Fruit fly (Drosophila melanogaster) whole organism, embryonic: ENCODE results near the gene CG34310.

ENCODE experiments used
- Atf3 ChIP-seq: fragments of 200-800 bp; sonication (Bioruptor generic); optimal IDR thresholded peaks from 3 replicates; lab custom pipeline; 2016; ENCODE audit warnings: missing biosample characterization, missing genetic modification characterization
- Blimp-1 ChIP-seq: fragments of 200-800 bp; sonication (Bioruptor generic); optimal IDR thresholded peaks from 3 replicates; lab custom pipeline; 2018; ENCODE audit warnings: missing biosample characterization, missing genetic modification characterization, mild to moderate bottlenecking, moderate library complexity, missing genetic modification reagents
- CG10274 ChIP-seq: fragments of 200-800 bp; sonication (Bioruptor generic); optimal IDR thresholded peaks from 3 replicates; lab custom pipeline; 2017; ENCODE audit warnings: missing biosample characterization, mild to moderate bottlenecking, missing genetic modification characterization
- CG10462 ChIP-seq: fragments of 200-800 bp; sonication (Bioruptor generic); optimal IDR thresholded peaks from 2 replicates; lab custom pipeline; 2016; ENCODE audit warnings: missing biosample characterization, missing genetic modification characterization
- CG10543 ChIP-seq: fragments of 200-800 bp; sonication (Bioruptor generic); optimal IDR thresholded peaks from 3 replicates; lab custom pipeline; 2017; ENCODE audit warnings: missing biosample characterization, mild to moderate bottlenecking, missing genetic modification characterization, moderate library complexity
- CG11456 ChIP-seq: fragments of 200-800 bp; sonication (Bioruptor generic); IDR thresholded peaks from 3 replicates; pipeline ENCODE4 v1.3.6; 2022; ENCODE audit warnings: missing biosample characterization, missing genetic modification characterization
- CG12104 ChIP-seq: fragments of 200-800 bp; sonication (Bioruptor generic); optimal IDR thresholded peaks from 3 replicates; lab custom pipeline; 2016; ENCODE audit warnings: missing biosample characterization, missing genetic modification characterization
- CG12219 ChIP-seq: fragments of 200-800 bp; sonication (Bioruptor generic); optimal IDR thresholded peaks from 3 replicates; lab custom pipeline; 2018; ENCODE audit warnings: missing biosample characterization, mild to moderate bottlenecking, missing genetic modification characterization
- CG12391 ChIP-seq: fragments of 200-800 bp; sonication (Bioruptor generic); optimal IDR thresholded peaks from 3 replicates; lab custom pipeline; 2018; ENCODE audit warnings: missing biosample characterization, mild to moderate bottlenecking, missing genetic modification characterization, moderate library complexity
- CG14965 ChIP-seq: fragments of 200-800 bp; sonication (Bioruptor generic); optimal IDR thresholded peaks from 2 replicates; lab custom pipeline; 2016; ENCODE audit warnings: missing biosample characterization, missing genetic modification characterization, borderline replicate concordance
- CG15073 ChIP-seq: fragments of 200-800 bp; sonication (Bioruptor generic); optimal IDR thresholded peaks from 2 replicates; lab custom pipeline; 2016; ENCODE audit warnings: missing biosample characterization, missing genetic modification characterization
- CG17912 ChIP-seq: fragments of 200-800 bp; sonication (Bioruptor generic); optimal IDR thresholded peaks from 2 replicates; lab custom pipeline; 2018; ENCODE audit warnings: missing biosample characterization, mild to moderate bottlenecking, missing genetic modification characterization
- CG1792 ChIP-seq: fragments of 200-800 bp; sonication (Bioruptor generic); optimal IDR thresholded peaks from 2 replicates; lab custom pipeline; 2016; ENCODE audit warnings: missing biosample characterization, missing genetic modification characterization
- CG18011 ChIP-seq: fragments of 200-800 bp; sonication (Bioruptor generic); optimal IDR thresholded peaks from 2 replicates; lab custom pipeline; 2017; ENCODE audit warnings: missing biosample characterization, missing genetic modification characterization, mild to moderate bottlenecking, moderate library complexity, missing genotype
- CG31365 ChIP-seq: fragments of 200-800 bp; sonication (Bioruptor generic); optimal IDR thresholded peaks from 2 replicates; lab custom pipeline; 2018; ENCODE audit warnings: missing biosample characterization, mild to moderate bottlenecking, missing genetic modification characterization
- CG31388 ChIP-seq: fragments of 200-800 bp; sonication (Bioruptor generic); optimal IDR thresholded peaks from 2 replicates; lab custom pipeline; 2016; ENCODE audit warnings: missing biosample characterization, missing genetic modification characterization
- CG3163 ChIP-seq: fragments of 200-800 bp; sonication (Bioruptor generic); optimal IDR thresholded peaks from 3 replicates; lab custom pipeline; 2016; ENCODE audit warnings: missing biosample characterization, missing genetic modification characterization
- CG33213 ChIP-seq: fragments of 200-800 bp; sonication (Bioruptor generic); optimal IDR thresholded peaks from 3 replicates; lab custom pipeline; 2016; ENCODE audit warnings: missing biosample characterization, missing genetic modification characterization
- CG4282 ChIP-seq: fragments of 200-800 bp; sonication (Bioruptor generic); optimal IDR thresholded peaks from 2 replicates; lab custom pipeline; 2016; ENCODE audit warnings: missing biosample characterization, missing genetic modification characterization
- CG4617 ChIP-seq: fragments of 200-800 bp; sonication (Bioruptor generic); optimal IDR thresholded peaks from 3 replicates; lab custom pipeline; 2016; ENCODE audit warnings: missing biosample characterization, missing genetic modification characterization, borderline replicate concordance
- CG6765 ChIP-seq: fragments of 200-800 bp; sonication (Bioruptor generic); optimal IDR thresholded peaks from 3 replicates; lab custom pipeline; 2017; ENCODE audit warnings: missing biosample characterization, mild to moderate bottlenecking, missing genetic modification characterization
- CG8478 ChIP-seq: fragments of >200 bp; optimal IDR thresholded peaks from 2 replicates; lab custom pipeline; 2018
- CG9609 ChIP-seq: fragments of 200-800 bp; sonication (Bioruptor generic); optimal IDR thresholded peaks from 3 replicates; lab custom pipeline; 2016; ENCODE audit warnings: missing biosample characterization, missing genetic modification characterization
- Camta ChIP-seq: fragments of 200-800 bp; sonication (Bioruptor generic); optimal IDR thresholded peaks from 2 replicates; lab custom pipeline; 2016; ENCODE audit warnings: missing biosample characterization, missing genetic modification characterization
- CrebB ChIP-seq: fragments of 200-800 bp; sonication (Bioruptor generic); optimal IDR thresholded peaks from 3 replicates; lab custom pipeline; 2018; ENCODE audit warnings: missing biosample characterization, mild to moderate bottlenecking, missing genetic modification characterization
- Dip3 ChIP-seq: fragments of 200-800 bp; sonication (Bioruptor generic); optimal IDR thresholded peaks from 3 replicates; lab custom pipeline; 2016; ENCODE audit warnings: missing biosample characterization, missing genetic modification characterization
- Eip74EF ChIP-seq, 2 experiments: fragments of 200-800 bp in 1 of 2; fragments of >200 bp in 1 of 2; sonication (Bioruptor generic) in 1 of 2; optimal IDR thresholded peaks; 2 replicates each; lab custom pipeline; 2017 to 2019; ENCODE audit warnings: missing biosample characterization in 2 of 2, missing genetic modification characterization in 2 of 2, mild to moderate bottlenecking in 1 of 2, moderate library complexity in 1 of 2
- HLH4C ChIP-seq: fragments of 200-800 bp; sonication (Bioruptor generic); IDR thresholded peaks from 3 replicates; pipeline ENCODE4 v1.3.6; 2022; ENCODE audit warnings: missing biosample characterization, missing genetic modification characterization; ENCODE audit not compliant: partially characterized antibody
- Hr3 ChIP-seq: fragments of 200-800 bp; sonication (Bioruptor generic); optimal IDR thresholded peaks from 3 replicates; lab custom pipeline; 2016; ENCODE audit warnings: missing biosample characterization, missing genetic modification characterization
- Lpt ChIP-seq: fragments of >200 bp; optimal IDR thresholded peaks from 2 replicates; lab custom pipeline; 2018; ENCODE audit warnings: missing biosample characterization, missing genetic modification characterization
- Mrtf ChIP-seq: fragments of 200-800 bp; sonication (Bioruptor generic); IDR thresholded peaks from 3 replicates; pipeline ENCODE4 v1.3.6; 2022; ENCODE audit warnings: missing biosample characterization, missing genetic modification characterization
- NK7.1 ChIP-seq: fragments of 200-800 bp; sonication (Bioruptor generic); optimal IDR thresholded peaks from 3 replicates; lab custom pipeline; 2016; ENCODE audit warnings: missing biosample characterization, missing genetic modification characterization
- Xrp1 ChIP-seq: fragments of 200-800 bp; sonication (Bioruptor generic); IDR thresholded peaks from 2 replicates; pipeline ENCODE4 v1.3.6; 2022; ENCODE audit warnings: missing biosample characterization, missing genetic modification characterization
- aop ChIP-seq: fragments of 200-800 bp; sonication (Bioruptor generic); IDR thresholded peaks from 2 replicates; pipeline ENCODE4 v1.3.6; 2022; ENCODE audit warnings: missing biosample characterization, missing genetic modification characterization
- ash1 ChIP-seq: fragments of 200-800 bp; sonication (Bioruptor generic); optimal IDR thresholded peaks from 2 replicates; lab custom pipeline; 2018; ENCODE audit warnings: missing biosample characterization, mild to moderate bottlenecking, missing genetic modification characterization
- bsh ChIP-seq, 2 experiments: fragments of 200-800 bp; sonication (Bioruptor generic); optimal IDR thresholded peaks; 2 replicates each; lab custom pipeline; 2017 to 2018; ENCODE audit warnings: mild to moderate bottlenecking in 2 of 2, missing biosample characterization in 2 of 2, missing genetic modification characterization in 2 of 2, moderate library complexity in 1 of 2
- chif ChIP-seq, 2 experiments: fragments of 200-800 bp; sonication (Bioruptor generic); optimal IDR thresholded peaks; 3 replicates each; lab custom pipeline; 2016; ENCODE audit warnings: missing biosample characterization in 2 of 2, missing genetic modification characterization in 2 of 2
- corto ChIP-seq: fragments of 200-800 bp; sonication (Bioruptor generic); optimal IDR thresholded peaks from 2 replicates; lab custom pipeline; 2016; ENCODE audit warnings: missing biosample characterization, mild to moderate bottlenecking, missing genetic modification characterization, moderate library complexity
- klu ChIP-seq: fragments of 200-800 bp; sonication (Bioruptor generic); IDR thresholded peaks from 2 replicates; pipeline ENCODE4 v1.3.6; 2022; ENCODE audit warnings: missing biosample characterization, missing genetic modification characterization
- repo ChIP-seq: fragments of 200-800 bp; sonication (Bioruptor generic); optimal IDR thresholded peaks from 2 replicates; lab custom pipeline; 2016; ENCODE audit warnings: missing biosample characterization, missing genetic modification characterization
- ro ChIP-seq: fragments of 200-800 bp; sonication (Bioruptor generic); IDR thresholded peaks from 2 replicates; pipeline ENCODE4 v1.3.6; 2022; ENCODE audit warnings: missing biosample characterization, missing genetic modification characterization
- salm ChIP-seq: fragments of 200-800 bp; sonication (Bioruptor generic); optimal IDR thresholded peaks from 2 replicates; lab custom pipeline; 2018; ENCODE audit warnings: missing biosample characterization, mild to moderate bottlenecking, missing genetic modification characterization
- seq ChIP-seq: fragments of 200-800 bp; sonication (Bioruptor generic); IDR thresholded peaks from 2 replicates; pipeline ENCODE4 v1.3.6; 2022; ENCODE audit warnings: missing biosample characterization, missing genetic modification characterization
- tin ChIP-seq: fragments of 200-800 bp; sonication (Bioruptor generic); optimal IDR thresholded peaks from 3 replicates; lab custom pipeline; 2016; ENCODE audit warnings: missing biosample characterization, missing genetic modification characterization
- tio ChIP-seq: fragments of 200-800 bp; sonication (Bioruptor generic); optimal IDR thresholded peaks from 2 replicates; lab custom pipeline; 2017; ENCODE audit warnings: missing biosample characterization, missing genetic modification characterization, inconsistent platforms
- tll ChIP-seq, 2 experiments: fragments of 200-800 bp in 1 of 2; fragments of >200 bp in 1 of 2; sonication (Bioruptor generic) in 1 of 2; optimal IDR thresholded peaks; 2 replicates each; lab custom pipeline; 2017 to 2019; ENCODE audit warnings: missing biosample characterization in 2 of 2, missing genetic modification characterization in 2 of 2, mild to moderate bottlenecking in 1 of 2, moderate library complexity in 1 of 2
- tx ChIP-seq: fragments of 200-800 bp; sonication (Bioruptor generic); optimal IDR thresholded peaks from 2 replicates; lab custom pipeline; 2016; ENCODE audit warnings: missing biosample characterization, missing genetic modification characterization
- unpg ChIP-seq: fragments of 200-800 bp; sonication (Bioruptor generic); optimal IDR thresholded peaks from 3 replicates; lab custom pipeline; 2018; ENCODE audit warnings: missing biosample characterization, mild to moderate bottlenecking, missing genetic modification characterization, moderate library complexity
- vfl ChIP-seq: fragments of 200-800 bp; sonication (Bioruptor generic); optimal IDR thresholded peaks from 2 replicates; lab custom pipeline; 2016; ENCODE audit warnings: missing biosample characterization, missing genetic modification characterization

Gene CG34310

DNA sequence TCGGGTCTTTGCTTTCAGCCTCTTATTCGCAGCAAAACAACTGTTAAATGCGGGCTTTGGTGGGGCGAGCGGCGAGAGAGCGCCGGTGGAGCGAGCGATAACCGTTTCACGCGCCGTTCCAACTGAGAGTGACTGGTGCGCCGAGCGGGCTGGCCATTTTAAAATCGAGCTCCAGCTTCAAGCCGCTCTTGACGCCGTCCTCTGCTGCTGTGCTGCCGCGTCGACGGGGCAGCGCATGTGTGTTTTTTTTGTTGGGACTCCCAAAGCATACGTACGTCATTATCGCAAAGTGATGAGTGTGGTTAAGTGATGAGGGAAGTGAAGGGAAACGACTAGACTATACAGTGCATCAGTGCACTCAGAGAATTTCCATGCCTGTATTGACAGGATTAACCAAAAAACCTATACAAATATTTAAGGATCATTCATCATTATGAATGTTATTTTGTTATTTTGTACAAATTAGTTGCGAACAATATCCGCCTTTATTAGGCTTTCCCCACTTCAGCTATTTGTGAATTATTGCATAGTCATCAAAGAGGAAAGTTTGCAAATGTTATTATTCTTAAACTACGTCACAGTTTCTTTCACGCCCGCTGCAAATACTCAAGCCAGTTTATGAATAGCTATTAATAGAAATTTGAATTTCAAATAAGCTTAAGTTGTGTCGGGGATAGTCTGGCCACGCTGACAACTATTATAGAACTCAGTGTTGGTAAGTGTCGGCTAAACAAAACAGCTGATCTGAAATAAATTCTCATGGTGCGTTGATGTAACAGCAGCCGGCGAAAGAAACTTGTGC is 9.9 kb downstream of the CG34310 start, which contains the start of gene Spn27A (continued):
- no peak for TF ChIP-seq CG3163 (GFP tag; lab: Kevin White, UChicago)
- TF ChIP-seq chif (GFP tag; optimal IDR thresholded peaks at IDR 0.05; lab: Kevin White, UChicago): peak in 1 of 2 experiments; percentile 56
- TF ChIP-seq CG8478: no peak
- no peak for TF ChIP-seq CG10274 (GFP tag; lab: Kevin White, UChicago)
- TF ChIP-seq tx (GFP tag; lab: Kevin White, UChicago): peak; percentile 51
- TF ChIP-seq CG10462 (GFP tag; lab: Kevin White, UChicago): peak; percentile 15
- TF ChIP-seq CG31365 (tag; lab: Kevin White, UChicago): no peak
- no peak for TF ChIP-seq CG15073 (GFP tag; lab: Kevin White, UChicago)
- TF ChIP-seq CG6765 (GFP tag; lab: Kevin White, UChicago): no peak
- peak; percentile 59 for TF ChIP-seq Dip3
- TF ChIP-seq CG33213 (GFP tag; lab: Kevin White, UChicago): peak; percentile 52
- TF ChIP-seq tll (GFP tag; optimal IDR thresholded peaks at IDR 0.05; lab: Kevin White, UChicago): no peak
- TF ChIP-seq repo (GFP tag; lab: Kevin White, UChicago): peak; percentile 1
- TF ChIP-seq CG11456 (GFP tag; lab: Robert Waterston, UW): no peak
- peak; percentile 40 for TF ChIP-seq CG17912
- TF ChIP-seq aop (GFP tag; lab: Robert Waterston, UW): no peak
- no peak for TF ChIP-seq CG31388 (GFP tag; lab: Kevin White, UChicago)
- peak; percentile 11 for TF ChIP-seq CG4617 (GFP tag; lab: Kevin White, UChicago)
- peak; percentile 56 for TF ChIP-seq CG12104 (GFP tag; lab: Kevin White, UChicago)
- TF ChIP-seq NK7.1: peak; percentile 42
- 0 out of 2 replicates have a peak, but pooled peaks have one; percentile 8 for TF ChIP-seq ro (GFP tag; lab: Robert Waterston, UW)
- no peak for TF ChIP-seq HLH4C (GFP tag; lab: Robert Waterston, UW)
- TF ChIP-seq tio (GFP tag; lab: Kevin White, UChicago): peak; percentile 58
- no peak for TF ChIP-seq corto
- peak; percentile 16 for TF ChIP-seq CG18011
- TF ChIP-seq Hr3 (GFP tag; lab: Kevin White, UChicago): peak; percentile 38
- no peak for TF ChIP-seq klu
- TF ChIP-seq salm (tag; lab: Kevin White, UChicago): peak; percentile 31
- no peak for TF ChIP-seq CG14965 (GFP tag; lab: Kevin White, UChicago)
- no peak for TF ChIP-seq CG12219
- peak; percentile 47 for TF ChIP-seq CG1792 (GFP tag; lab: Kevin White, UChicago)
- peak; percentile 26; the same call in 1 of the 2 replicates for TF ChIP-seq seq (GFP tag; lab: Robert Waterston, UW)
- TF ChIP-seq ash1: no peak
- TF ChIP-seq Xrp1 (GFP tag; lab: Robert Waterston, UW): peak; percentile 42; the same call in 1 of the 2 replicates
- peak; percentile 66 for TF ChIP-seq Blimp-1 (GFP tag; lab: Kevin White, UChicago)
- TF ChIP-seq unpg (GFP tag; lab: Kevin White, UChicago): peak; percentile 61
- TF ChIP-seq Camta (GFP tag; lab: Kevin White, UChicago): peak; percentile 71
- no peak for TF ChIP-seq Lpt (GFP tag; lab: Kevin White, UChicago)
- TF ChIP-seq Mrtf (GFP tag; lab: Robert Waterston, UW): peak; percentile 24; the same call in 1 of the 3 replicates
- TF ChIP-seq CG9609 (GFP tag; lab: Kevin White, UChicago): peak; percentile 46
- peak; percentile 50 for TF ChIP-seq Atf3 (GFP tag; lab: Kevin White, UChicago)
- TF ChIP-seq CG12391 (tag; lab: Kevin White, UChicago): peak; percentile 72
- peak; percentile 6 for TF ChIP-seq vfl (GFP tag; lab: Kevin White, UChicago)
- TF ChIP-seq CG10543 (GFP tag; lab: Kevin White, UChicago): peak; percentile 23
- TF ChIP-seq CrebB (tag; lab: Kevin White, UChicago): peak; percentile 28
- peak; percentile 48 for TF ChIP-seq tin (GFP tag; lab: Kevin White, UChicago)
- peak; percentile 18 to 68 for TF ChIP-seq bsh (GFP tag; optimal IDR thresholded peaks at IDR 0.05; lab: Kevin White, UChicago)
- no peak for TF ChIP-seq CG4282 (GFP tag; lab: Kevin White, UChicago)
- TF ChIP-seq Eip74EF (GFP tag; optimal IDR thresholded peaks at IDR 0.05; lab: Kevin White, UChicago): peak in 1 of 2 experiments; percentile 53
